Worm (Caenorhabditis elegans): ENCODE results near the gene C16A3.6.
A peak's percentile ranks its signal among the peaks of the same experiment; 100 is the strongest.

DNA sequence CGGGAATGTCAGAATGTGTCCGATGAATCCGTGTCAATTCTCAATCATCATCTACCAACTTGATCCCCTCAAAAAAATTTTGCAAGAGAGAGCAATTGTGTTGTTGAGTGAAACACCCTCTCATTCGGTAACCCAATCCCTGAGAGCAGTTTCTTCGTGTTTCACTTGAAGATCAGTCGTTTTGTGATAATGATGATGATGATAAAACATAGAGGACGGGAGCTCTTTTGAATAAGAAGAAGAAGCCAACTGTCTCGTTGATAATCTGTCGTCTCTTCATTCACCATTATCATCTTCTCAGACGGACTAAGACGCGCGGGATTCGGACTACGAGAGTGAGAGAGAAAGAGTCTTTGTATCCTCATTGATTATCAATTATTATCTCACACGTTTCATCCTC, 26.1 kb downstream of the C16A3.6 start:
- TF ChIP-seq unc-55 (GFP tag; optimal IDR thresholded peaks at IDR 0.05) (peak; percentile 92), tbx-2 (tag; optimal IDR thresholded peaks at IDR 0.05) (no peak), pha-4 (tag; optimal IDR thresholded peaks at IDR 0.05) (no peak), unc-86 (tag; optimal IDR thresholded peaks at IDR 0.05) (no peak), ref-2 (tag; optimal IDR thresholded peaks at IDR 0.05) (no peak), ama-1 (optimal IDR thresholded peaks at IDR 0.05) (no peak), hlh-30 (tag; optimal IDR thresholded peaks at IDR 0.05; ENCODE audit: insufficient read depth) (no peak), fkh-10 (GFP tag; optimal IDR thresholded peaks at IDR 0.05) (no peak), pqm-1 (tag; optimal IDR thresholded peaks at IDR 0.05) (no peak), nhr-11 (tag; optimal IDR thresholded peaks at IDR 0.05) (no peak), ceh-30 (tag; optimal IDR thresholded peaks at IDR 0.05) (no peak), ahr-1 (tag; optimal IDR thresholded peaks at IDR 0.05) (no peak), unc-3 (GFP tag; conservative IDR thresholded peaks at IDR 0.05) (no peak), unc-3 (tag; optimal IDR thresholded peaks at IDR 0.05) (no peak)
